Fruit fly (Drosophila melanogaster) whole organism, larva: ENCODE results near the gene Rab3-GAP.
A peak's percentile ranks its signal among the peaks of the same experiment; 100 is the strongest.

ENCODE experiments used
- noc ChIP-seq: fragments of 200-800 bp; sonication (Bioruptor generic); optimal IDR thresholded peaks from 3 replicates; lab custom pipeline; 2019; ENCODE audit warnings: missing biosample characterization, mild to moderate bottlenecking, missing genetic modification characterization, moderate library complexity

Gene Rab3-GAP

dm6 chr2L:12081118-12081665 is 18.2 kb upstream of the Rab3-GAP start:
- no peak for TF ChIP-seq noc

- no peak for TF ChIP-seq noc
Measured at dm6 chr2L:12079827-12080381, 16.9 kb upstream of the Rab3-GAP start.

- TF ChIP-seq noc = no peak
Measured at dm6 chr2L:12078695-12079094, 15.7 kb upstream of the Rab3-GAP start.

dm6 chr2L:12078123-12078658 is 15.2 kb upstream of the Rab3-GAP start:
- no peak for TF ChIP-seq noc

- no peak for TF ChIP-seq noc
Measured at dm6 chr2L:12075850-12076249, 12.9 kb upstream of the Rab3-GAP start, which contains the start of gene CG14947. Gene CG14947 (plus strand): TSS chr2L:12076100.

- TF ChIP-seq noc = no peak
Measured at dm6 chr2L:12066617-12067251, 3.8 kb upstream of the Rab3-GAP start, which contains the start of gene firl. Gene firl (minus strand): TSS chr2L:12066775.

- TF ChIP-seq noc = no peak
Measured at dm6 chr2L:12065683-12066386, 2.9 kb upstream of the Rab3-GAP start.

- TF ChIP-seq noc = no peak
Measured at dm6 chr2L:12055837-12056388, 7.1 kb downstream of the Rab3-GAP start, which contains the start of the genes JhI-21, RpL7-like and CG34164. Gene JhI-21 (minus strand): TSS chr2L:12056042. Gene RpL7-like (plus strand): TSS chr2L:12056326. Gene CG34164 (plus strand): TSS chr2L:12056348.

- no peak for TF ChIP-seq noc
Measured at dm6 chr2L:12053365-12053764, 9.6 kb downstream of the Rab3-GAP start.

- no peak for TF ChIP-seq noc
Measured at dm6 chr2L:12049133-12049532, 13.9 kb downstream of the Rab3-GAP start, which contains the start of gene PLCXD. Gene PLCXD (plus strand): TSS chr2L:12049418.

dm6 chr2L:12048723-12049122 is 14.3 kb downstream of the Rab3-GAP start, which contains the start of gene Plzf:
Gene Plzf (minus strand): TSS chr2L:12048918.
- TF ChIP-seq noc = no peak

- TF ChIP-seq noc = peak; percentile 50
Measured at dm6 chr2L:12046856-12047230, 16.1 kb downstream of the Rab3-GAP start.

dm6 chr2L:12045941-12046855 is 16.8 kb downstream of the Rab3-GAP start, which contains the start of gene CG6770:
Gene CG6770 (minus strand): TSS chr2L:12046118.
- TF ChIP-seq noc = peak; percentile 87

dm6 chr2L:12045578-12045940 is 17.4 kb downstream of the Rab3-GAP start:
- no peak for TF ChIP-seq noc

- TF ChIP-seq noc = peak; percentile 84
Measured at dm6 chr2L:12044613-12045350, 18.2 kb downstream of the Rab3-GAP start, which contains the start of gene CG6785. Gene CG6785 (minus strand): TSS chr2L:12045200.
